Worm (Caenorhabditis elegans): Measurements from ENCODE around the gene dhs-21.

DNA sequence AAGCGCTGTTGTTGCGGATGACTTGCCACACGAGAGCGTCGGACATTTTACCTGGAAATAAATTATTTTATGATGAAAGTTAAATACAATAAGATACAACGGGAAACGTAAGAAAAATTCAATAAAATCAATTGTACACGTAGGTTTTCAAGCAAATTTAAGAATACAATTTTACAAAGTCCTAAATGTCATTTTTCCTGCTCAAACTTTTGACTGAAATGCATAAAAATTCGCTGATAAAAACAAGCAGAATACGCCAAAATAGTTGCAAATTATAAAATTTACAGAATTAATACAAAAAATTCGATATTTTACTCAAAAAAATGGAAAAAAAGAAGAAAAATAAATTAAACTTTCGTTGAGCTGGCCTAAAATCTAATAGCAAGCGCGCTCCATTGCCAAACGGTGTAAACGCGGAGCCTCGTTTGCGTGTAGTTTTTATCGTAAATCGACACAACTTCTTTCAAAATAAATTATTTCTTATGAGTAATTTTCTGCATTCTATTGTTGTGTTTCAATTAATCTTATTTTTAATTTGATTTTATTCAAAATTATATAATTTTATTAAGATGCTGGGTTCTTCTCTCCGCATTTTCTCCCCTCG lies 5.3 kb downstream of the dhs-21 start, which contains the start of the genes rpl-28 and mrpl-49:
- TF ChIP-seq lin-35 (GFP tag; optimal IDR thresholded peaks at IDR 0.05): peak; percentile 85 to 92
- no peak for TF ChIP-seq ama-1 (optimal IDR thresholded peaks at IDR 0.05)
- no peak for TF ChIP-seq nhr-28 (tag; optimal IDR thresholded peaks at IDR 0.05)
- peak; percentile 71 for TF ChIP-seq lir-3 (tag; optimal IDR thresholded peaks at IDR 0.05; ENCODE audit: poor library complexity)
- no peak for TF ChIP-seq tlp-1 (tag; optimal IDR thresholded peaks at IDR 0.05)
- TF ChIP-seq unc-62 (GFP tag; optimal IDR thresholded peaks at IDR 0.05): no peak
- peak; percentile 87 for TF ChIP-seq isw-1 (GFP tag; IDR thresholded peaks at IDR 0.05)
